Worm (Caenorhabditis elegans): ENCODE data around the gene cyp-35A1.

ce11 chrV:7339831-7340230, 21.7 kb downstream of the cyp-35A1 start, which contains the start of gene srh-187:
- TF ChIP-seq nhr-237 (tag; optimal IDR thresholded peaks at IDR 0.05) (no peak), ham-2 (GFP tag; optimal IDR thresholded peaks at IDR 0.05) (no peak), elt-3 (tag; optimal IDR thresholded peaks at IDR 0.05) (no peak), ces-1 (GFP tag; optimal IDR thresholded peaks at IDR 0.05) (no peak), nhr-76 (tag; optimal IDR thresholded peaks at IDR 0.05) (no peak), unc-62 (GFP tag; optimal IDR thresholded peaks at IDR 0.05) (no peak)

All from whole organism, mixed stage, embryonic.